Fruit fly (Drosophila melanogaster): Measurements from ENCODE around the gene spri.

Gene spri

dm6 chrX:10486144-10487030 is 98.8 kb downstream of the spri start (continued):
- TF ChIP-seq hbn (GFP tag; IDR thresholded peaks at IDR 0.05; ENCODE audit: partially characterized antibody) (no peak), ewg (GFP tag; optimal IDR thresholded peaks at IDR 0.05) (peak; percentile 15), pfk (GFP tag; optimal IDR thresholded peaks at IDR 0.05) (no peak), Scr (GFP tag; IDR thresholded peaks at IDR 0.05; ENCODE audit: partially characterized antibody) (no peak), CG4707 (GFP tag; optimal IDR thresholded peaks at IDR 0.05) (no peak), Dref (GFP tag; IDR thresholded peaks at IDR 0.05) (no peak), row (GFP tag; IDR thresholded peaks at IDR 0.05) (peak; percentile 88), Drgx (GFP tag; IDR thresholded peaks at IDR 0.05) (peak; percentile 76), fu2 (GFP tag; optimal IDR thresholded peaks at IDR 0.05) (no peak), klu (GFP tag; IDR thresholded peaks at IDR 0.05) (0 out of 2 replicates have a peak, but pooled peaks have one; percentile 37), fd3F (GFP tag; optimal IDR thresholded peaks at IDR 0.05) (peak; percentile 62), CG34422 (GFP tag; IDR thresholded peaks at IDR 0.05) (no peak), gro (GFP tag; optimal IDR thresholded peaks at IDR 0.05) (peak; percentile 53), Optix (GFP tag; IDR thresholded peaks at IDR 0.05) (0 out of 3 replicates have a peak, but pooled peaks have one; percentile 21), schlank (tag; optimal IDR thresholded peaks at IDR 0.05) (peak; percentile 65), CG9437 (GFP tag; optimal IDR thresholded peaks at IDR 0.05) (peak; percentile 58), disco-r (GFP tag; optimal IDR thresholded peaks at IDR 0.05) (no peak), sob (GFP tag; IDR thresholded peaks at IDR 0.05) (peak; percentile 63), Rx (GFP tag; IDR thresholded peaks at IDR 0.05) (peak; percentile 22; the same call in 1 of the 2 replicates), Sry-δ (GFP tag; optimal IDR thresholded peaks at IDR 0.05) (peak; percentile 11), Hsf (GFP tag; optimal IDR thresholded peaks at IDR 0.05) (peak; percentile 53), CoRest (tag; optimal IDR thresholded peaks at IDR 0.05) (peak; percentile 57), Mad (GFP tag; optimal IDR thresholded peaks at IDR 0.05) (no peak), chinmo (GFP tag; IDR thresholded peaks at IDR 0.05; ENCODE audit: partially characterized antibody) (peak; percentile 55; the same call in 1 of the 4 replicates), CG4617 (GFP tag; optimal IDR thresholded peaks at IDR 0.05; ENCODE audit: borderline replicate concordance) (no peak), CG13894 (tag; optimal IDR thresholded peaks at IDR 0.05) (peak; percentile 65), CG10979 (tag; optimal IDR thresholded peaks at IDR 0.05) (peak; percentile 29), Sox100B (GFP tag; optimal IDR thresholded peaks at IDR 0.05) (peak; percentile 62), gce (GFP tag; IDR thresholded peaks at IDR 0.05) (no peak), CG11695 (GFP tag; IDR thresholded peaks at IDR 0.05) (peak; percentile 69; the same call in 2 of the 3 replicates), Chrac-16 (GFP tag; optimal IDR thresholded peaks at IDR 0.05) (peak; percentile 32), CG6654 (GFP tag; optimal IDR thresholded peaks at IDR 0.05) (peak; percentile 6), CG6683 (GFP tag; optimal IDR thresholded peaks at IDR 0.05) (peak; percentile 21), corto (GFP tag; optimal IDR thresholded peaks at IDR 0.05) (no peak), HLH54F (GFP tag; optimal IDR thresholded peaks at IDR 0.05) (peak; percentile 13), Lpt (GFP tag; optimal IDR thresholded peaks at IDR 0.05) (no peak), Deaf1 (tag; optimal IDR thresholded peaks at IDR 0.05) (peak; percentile 76), run (tag; optimal IDR thresholded peaks at IDR 0.05) (no peak), ken (GFP tag; IDR thresholded peaks at IDR 0.05) (no peak), CG31224 (GFP tag; IDR thresholded peaks at IDR 0.05) (0 out of 2 replicates have a peak, but pooled peaks have one; percentile 35), crc (GFP tag; optimal IDR thresholded peaks at IDR 0.05) (peak; percentile 5), CG2120 (GFP tag; optimal IDR thresholded peaks at IDR 0.05) (peak; percentile 85), nerfin-1 (tag; optimal IDR thresholded peaks at IDR 0.05) (no peak), C15 (GFP tag; IDR thresholded peaks at IDR 0.05) (0 out of 3 replicates have a peak, but pooled peaks have one; percentile 15), hkb (optimal IDR thresholded peaks at IDR 0.05) (no peak), hkb (GFP tag; IDR thresholded peaks at IDR 0.05) (peak; percentile 47; the same call in 1 of the 2 replicates), CG4328 (GFP tag; optimal IDR thresholded peaks at IDR 0.05) (peak; percentile 55), sima (GFP tag; optimal IDR thresholded peaks at IDR 0.05) (no peak), CG1647 (GFP tag; optimal IDR thresholded peaks at IDR 0.05) (peak; percentile 24)

Data from whole organism, embryonic.